Worm (Caenorhabditis elegans) whole organism, L4/young adult: ENCODE results near the gene C04F6.9.

Experiments
- W03F9.2 ChIP-seq: fragments of 150-350 bp; optimal IDR thresholded peaks from 2 replicates; lab custom pipeline; 2014; ENCODE audit warnings: missing biosample characterization, missing genetic modification characterization
- dao-5 ChIP-seq: sonication (generic microtip); optimal IDR thresholded peaks from 2 replicates; lab custom pipeline; 2016; ENCODE audit warnings: missing genotype, missing genetic modification characterization, moderate library complexity, missing compliant biosample characterization
- him-1 ChIP-seq: sonication (generic microtip); optimal IDR thresholded peaks from 2 replicates; lab custom pipeline; 2016; ENCODE audit warnings: missing genotype, missing genetic modification reagents, missing genetic modification characterization, missing compliant biosample characterization

DNA sequence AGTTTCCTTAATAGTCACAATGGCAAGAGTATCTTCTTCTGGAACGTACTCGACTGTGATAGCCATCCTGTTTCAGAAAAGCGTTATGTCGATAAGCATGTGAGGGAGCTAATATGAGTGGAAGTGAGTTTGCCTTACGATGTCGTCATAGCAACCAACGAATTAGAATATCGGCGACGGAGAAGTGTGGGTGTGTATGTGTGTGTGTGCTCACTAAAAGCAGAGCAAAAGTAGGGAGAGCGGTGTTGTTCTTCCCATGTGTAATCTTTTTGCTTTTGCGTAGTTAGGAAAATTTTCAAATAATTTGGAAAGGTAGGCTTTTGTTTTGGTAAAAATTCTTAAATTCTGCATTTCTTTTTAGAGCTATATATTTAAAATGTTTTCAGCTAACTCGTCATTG lies 49.3 kb downstream of the C04F6.9 start, which contains the start of gene ZK813.5:
- TF ChIP-seq him-1 (tag; lab: Kevin White, UChicago), result no peak
- TF ChIP-seq dao-5 (tag; lab: Kevin White, UChicago), result no peak
- no peak for TF ChIP-seq W03F9.2 (tag; lab: Kevin White, UChicago)
